Worm (Caenorhabditis elegans): ENCODE measurements around the gene sumv-1.

ce11 chrIII:5268486-5268885 lies 14.5 kb upstream of the sumv-1 start:
- TF ChIP-seq dao-5 (tag; optimal IDR thresholded peaks at IDR 0.05) (no peak), W03F9.2 (tag; optimal IDR thresholded peaks at IDR 0.05) (no peak)
